Worm (Caenorhabditis elegans) whole organism, L4/young adult: Measurements from ENCODE around the gene npr-30.

Experiments used
- dao-5 ChIP-seq: sonication (generic microtip); optimal IDR thresholded peaks from 2 replicates; lab custom pipeline; 2016; ENCODE audit warnings: missing genotype, missing genetic modification characterization, moderate library complexity, missing compliant biosample characterization
- him-1 ChIP-seq: sonication (generic microtip); optimal IDR thresholded peaks from 2 replicates; lab custom pipeline; 2016; ENCODE audit warnings: missing genotype, missing genetic modification reagents, missing genetic modification characterization, missing compliant biosample characterization

DNA sequence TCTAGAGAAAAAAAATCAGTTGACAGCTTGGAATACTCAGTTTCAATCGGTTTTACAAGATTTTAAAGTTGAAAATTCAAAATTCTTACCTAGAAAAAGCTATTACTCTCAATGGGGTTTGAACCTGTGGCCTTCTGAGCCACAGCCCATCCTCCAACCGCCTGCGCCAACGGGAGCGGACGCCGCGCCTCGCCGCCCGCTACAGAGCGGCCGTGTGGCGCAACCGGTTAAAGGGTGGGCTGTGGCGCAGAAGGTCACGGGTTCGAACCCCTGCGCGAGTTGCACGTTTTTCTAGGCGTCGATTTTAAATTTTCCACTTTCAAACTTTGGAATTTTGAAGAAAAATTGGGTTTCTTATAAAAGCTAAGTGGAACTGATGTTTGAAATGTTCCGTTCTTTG lies 45.2 kb downstream of the npr-30 start:
- TF ChIP-seq him-1 (tag; lab: Kevin White, UChicago): no peak
- no peak for TF ChIP-seq dao-5 (tag; lab: Kevin White, UChicago)
